Worm (Caenorhabditis elegans) whole organism, midembryonic: ENCODE results near the gene C30G12.6.

Experiments
- T22C8.4 ChIP-seq: fragments of 200-800 bp; sonication (Bioruptor generic); IDR thresholded peaks from 2 replicates; pipeline ENCODE4 v1.3.6; 2022; ENCODE audit warnings: missing genetic modification characterization, missing compliant biosample characterization
- cog-1 ChIP-seq: sonication (generic microtip); optimal IDR thresholded peaks from 2 replicates; lab custom pipeline; 2016; ENCODE audit warnings: missing genetic modification characterization, missing compliant biosample characterization
- flt-1 ChIP-seq: fragments of 200-800 bp; sonication (Bioruptor generic); IDR thresholded peaks from 2 replicates; pipeline ENCODE4 v1.3.6; 2022; ENCODE audit warnings: missing genetic modification characterization, missing compliant biosample characterization
- klf-2 ChIP-seq: fragments of 200-800 bp; sonication (Bioruptor generic); conservative IDR thresholded peaks from 2 replicates; pipeline ENCODE4 v1.3.6; 2022; ENCODE audit warnings: missing genetic modification reagents, missing genetic modification characterization, missing compliant biosample characterization
- med-1 ChIP-seq: sonication (generic microtip); optimal IDR thresholded peaks from 2 replicates; lab custom pipeline; 2017; ENCODE audit warnings: missing genetic modification characterization, mild to moderate bottlenecking, missing compliant biosample characterization, antibody characterized with exemption, missing genetic modification reagents; ENCODE audit not compliant: insufficient read depth
- ref-1 ChIP-seq: fragments of 200-800 bp; sonication (Bioruptor generic); conservative IDR thresholded peaks from 2 replicates; pipeline ENCODE4 v1.3.6; 2022; ENCODE audit warnings: missing genetic modification reagents, missing genetic modification characterization, missing compliant biosample characterization
- tab-1 ChIP-seq: fragments of 200-800 bp; sonication (Bioruptor generic); IDR thresholded peaks from 2 replicates; pipeline ENCODE4 v1.3.6; 2022; ENCODE audit warnings: missing genetic modification characterization, missing compliant biosample characterization
- ztf-23 ChIP-seq: fragments of 200-800 bp; sonication (Bioruptor generic); IDR thresholded peaks from 2 replicates; pipeline ENCODE4 v1.3.6; 2022; ENCODE audit warnings: missing genetic modification reagents, missing genetic modification characterization, missing compliant biosample characterization
- ztf-29 ChIP-seq: fragments of 200-800 bp; sonication (Bioruptor generic); IDR thresholded peaks from 2 replicates; pipeline ENCODE4 v1.3.6; 2022; ENCODE audit warnings: missing genetic modification reagents, missing genetic modification characterization, missing compliant biosample characterization

Gene C30G12.6

ce11 chrII:7272513-7272912 is 23.3 kb downstream of the C30G12.6 start:
- TF ChIP-seq ztf-29 (GFP tag; lab: Robert Waterston, UW) (no peak), ref-1 (GFP tag; lab: Robert Waterston, UW) (no peak)

DNA sequence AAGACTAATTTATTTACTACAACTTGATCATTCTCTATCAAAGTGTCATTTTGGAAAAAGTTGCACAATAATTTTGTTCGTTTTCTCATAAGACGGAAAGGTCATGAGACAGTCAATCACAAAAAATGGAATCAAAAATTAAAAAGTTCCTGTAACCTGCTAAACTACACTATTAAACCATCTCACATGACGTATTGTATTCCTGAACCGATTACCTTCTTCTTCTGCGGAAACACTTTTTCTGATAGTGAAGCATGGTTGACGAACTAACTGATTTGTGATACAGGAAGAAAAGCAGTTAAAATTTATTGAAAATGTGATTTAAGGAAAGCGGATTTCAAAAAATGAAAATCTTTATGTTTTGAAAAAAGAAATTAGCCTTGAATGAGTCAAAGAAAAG is 26.0 kb downstream of the C30G12.6 start:
- TF ChIP-seq klf-2 (no peak), med-1 (GFP tag; lab: Kevin White, UChicago) (no peak), tab-1 (no peak), ref-1 (GFP tag; lab: Robert Waterston, UW) (no peak), ztf-23 (GFP tag; lab: Robert Waterston, UW) (no peak), T22C8.4 (no peak), ztf-29 (GFP tag; lab: Robert Waterston, UW) (no peak), cog-1 (tag; lab: Kevin White, UChicago) (no peak), flt-1 (GFP tag; lab: Robert Waterston, UW) (no peak)

DNA sequence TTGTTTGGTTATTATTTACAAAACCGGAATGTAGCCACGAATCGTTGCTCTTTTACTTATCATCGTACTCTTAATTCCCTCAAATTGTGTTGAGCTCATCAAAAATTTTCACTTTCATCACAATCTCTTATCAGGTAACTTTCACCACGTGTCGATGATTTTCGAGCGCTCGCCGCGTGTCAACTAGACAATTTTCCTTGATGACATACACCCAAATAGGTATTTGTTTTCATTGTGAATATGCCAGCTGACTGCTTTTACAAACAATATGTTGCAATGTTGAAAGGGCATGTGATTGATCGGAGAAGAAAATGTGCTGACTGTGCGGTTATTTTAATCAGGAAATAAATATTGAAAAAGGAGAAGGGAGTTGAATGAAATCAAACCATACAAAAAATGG is 31.1 kb downstream of the C30G12.6 start:
- TF ChIP-seq cog-1 (tag; lab: Kevin White, UChicago) (no peak), ref-1 (GFP tag; lab: Robert Waterston, UW) (no peak), tab-1 (no peak), T22C8.4 (no peak), med-1 (GFP tag; lab: Kevin White, UChicago) (no peak), flt-1 (GFP tag; lab: Robert Waterston, UW) (no peak), ztf-29 (GFP tag; lab: Robert Waterston, UW) (no peak), ztf-23 (GFP tag; lab: Robert Waterston, UW) (no peak), klf-2 (no peak)

DNA sequence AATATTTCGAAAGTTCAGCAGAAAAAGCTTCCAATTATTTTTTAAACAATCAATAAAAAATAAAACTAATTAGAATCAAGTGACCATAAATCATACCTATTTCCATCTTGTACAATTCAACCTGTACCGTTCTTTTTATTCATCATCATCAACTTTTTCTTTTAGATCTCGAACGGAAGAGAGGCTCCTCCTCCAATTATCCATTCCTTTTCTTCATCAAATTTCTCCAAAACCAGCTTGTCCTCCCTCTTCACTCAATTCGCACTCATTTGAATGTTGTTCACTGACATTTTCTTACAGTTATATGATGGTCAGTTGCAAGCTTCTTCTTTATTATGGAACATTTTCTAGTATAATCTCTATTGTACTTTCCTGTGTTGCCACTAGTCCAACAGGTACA is 34.0 kb downstream of the C30G12.6 start, which contains the start of gene C30G12.4:
Gene C30G12.4, plus strand, starts transcription at position 301 of the 400 bp plus-strand sequence.
- TF ChIP-seq cog-1 (tag; lab: Kevin White, UChicago): no peak

DNA sequence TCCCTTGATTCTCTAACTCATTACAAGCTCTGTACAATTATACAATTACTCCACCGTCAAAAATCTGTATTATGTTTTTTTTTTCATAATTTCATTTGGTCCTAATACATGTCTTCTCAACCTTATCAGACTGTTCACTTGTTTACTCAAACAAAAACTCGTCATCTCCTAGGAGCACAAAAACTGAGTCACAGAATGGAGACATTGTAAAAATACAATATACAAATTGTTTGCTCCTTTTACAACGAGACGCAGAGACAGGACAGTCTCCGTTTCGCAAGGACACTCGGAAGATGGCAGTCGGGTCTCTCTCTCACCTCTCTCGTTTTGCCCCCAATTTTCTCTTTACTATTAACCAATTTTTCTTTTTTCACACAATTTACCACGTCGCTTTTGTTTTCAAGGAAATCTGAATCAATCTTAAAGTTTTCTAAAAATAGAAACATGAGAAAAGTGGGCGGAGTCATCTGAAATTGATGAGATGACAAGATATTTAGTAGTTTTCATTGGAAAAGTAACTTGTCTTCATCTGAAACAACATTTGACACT is 40.1 kb downstream of the C30G12.6 start, which contains the start of gene F32A5.8:
Gene F32A5.8, plus strand, starts transcription at position 499 of the 549 bp plus-strand sequence.
- TF ChIP-seq flt-1 (GFP tag; lab: Robert Waterston, UW) (no peak), ref-1 (GFP tag; lab: Robert Waterston, UW) (no peak), tab-1 (no peak), med-1 (GFP tag; lab: Kevin White, UChicago) (no peak), cog-1 (tag; lab: Kevin White, UChicago) (no peak), ztf-23 (GFP tag; lab: Robert Waterston, UW) (no peak), ztf-29 (GFP tag; lab: Robert Waterston, UW) (no peak), T22C8.4 (no peak), klf-2 (no peak)

ce11 chrII:7253073-7253472 is 42.7 kb downstream of the C30G12.6 start, which contains the start of gene lsm-4:
TSS of gene lsm-4 (minus strand) at chrII:7253163.
- TF ChIP-seq med-1 (GFP tag; lab: Kevin White, UChicago): no peak
- no peak for TF ChIP-seq cog-1 (tag; lab: Kevin White, UChicago)
- TF ChIP-seq tab-1: no peak
- TF ChIP-seq T22C8.4: no peak
- no peak for TF ChIP-seq ztf-29 (GFP tag; lab: Robert Waterston, UW)
- TF ChIP-seq klf-2: no peak
- TF ChIP-seq ref-1 (GFP tag; lab: Robert Waterston, UW): no peak
- TF ChIP-seq ztf-23 (GFP tag; lab: Robert Waterston, UW): no peak
- no peak for TF ChIP-seq flt-1 (GFP tag; lab: Robert Waterston, UW)

DNA sequence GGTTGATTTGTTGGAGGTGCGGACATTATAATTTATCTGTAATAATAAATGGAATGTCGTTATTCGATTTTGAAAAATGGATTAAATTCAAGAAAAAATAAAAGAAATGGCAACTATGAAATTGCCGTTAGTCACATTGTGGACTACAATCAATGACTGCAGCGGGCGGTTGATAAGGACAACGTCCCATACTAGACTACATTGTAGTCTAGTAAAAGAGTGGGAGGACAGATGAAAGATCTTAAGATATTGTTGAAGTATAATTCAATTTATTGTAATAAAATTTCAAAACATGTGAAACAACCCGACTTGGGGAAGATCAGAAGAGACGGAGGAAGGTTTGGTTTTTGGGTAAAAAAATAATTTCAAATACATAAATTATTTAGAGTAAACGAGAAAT is 43.8 kb downstream of the C30G12.6 start, which contains the start of the genes prx-13 and ada-2:
Gene prx-13, minus strand, starts transcription at position 38 of the 400 bp plus-strand sequence.
Gene ada-2, plus strand, starts transcription at position 282 of the 400 bp plus-strand sequence.
- TF ChIP-seq tab-1 (no peak), ztf-23 (GFP tag; lab: Robert Waterston, UW) (no peak), klf-2 (no peak), med-1 (GFP tag; lab: Kevin White, UChicago) (no peak), ref-1 (GFP tag; lab: Robert Waterston, UW) (no peak), flt-1 (GFP tag; lab: Robert Waterston, UW) (no peak), cog-1 (tag; lab: Kevin White, UChicago) (no peak), T22C8.4 (no peak), ztf-29 (GFP tag; lab: Robert Waterston, UW) (no peak)

ce11 chrII:7245576-7245975 is 50.2 kb downstream of the C30G12.6 start, which contains the start of gene skpo-3:
TSS of gene skpo-3 (plus strand) at chrII:7245876.
- TF ChIP-seq flt-1 (GFP tag; lab: Robert Waterston, UW) (no peak), klf-2 (no peak), med-1 (GFP tag; lab: Kevin White, UChicago) (no peak), tab-1 (no peak), ref-1 (GFP tag; lab: Robert Waterston, UW) (no peak), cog-1 (tag; lab: Kevin White, UChicago) (no peak), T22C8.4 (no peak), ztf-23 (GFP tag; lab: Robert Waterston, UW) (no peak), ztf-29 (GFP tag; lab: Robert Waterston, UW) (no peak)

- no peak for TF ChIP-seq tab-1
- TF ChIP-seq ref-1 (GFP tag; lab: Robert Waterston, UW): no peak
- no peak for TF ChIP-seq cog-1 (tag; lab: Kevin White, UChicago)
- no peak for TF ChIP-seq med-1 (GFP tag; lab: Kevin White, UChicago)
- TF ChIP-seq ztf-29 (GFP tag; lab: Robert Waterston, UW): no peak
- no peak for TF ChIP-seq klf-2
- TF ChIP-seq T22C8.4: no peak
- no peak for TF ChIP-seq ztf-23 (GFP tag; lab: Robert Waterston, UW)
- TF ChIP-seq flt-1 (GFP tag; lab: Robert Waterston, UW): no peak
Observed at ce11 chrII:7242754-7243153, 53.1 kb downstream of the C30G12.6 start.
